In genomic region chr3R:5315050-5315643, dm6 we compare ENCODE assay signal across 4 fruit fly cellular contexts.
TF ChIP-seq lines count a peak whose summit lies in the region.

No protein-coding gene starts in this region.

- no peak for TF ChIP-seq CTCF in whole organism, embryonic (GFP tag; optimal IDR thresholded peaks at IDR 0.05; lab: Kevin White, UChicago)

TF ChIP-seq in whole organism, adult, 20 proteins besides CTCF, POLR2A, EP300 and RAD21:
- TF ChIP-seq kay (GFP tag; lab: Kevin White, UChicago; ENCODE audit: borderline replicate concordance) (peak; percentile 62), cic (GFP tag; optimal IDR thresholded peaks at IDR 0.05; lab: Kevin White, UChicago) (no peak), Hr96 (GFP tag; optimal IDR thresholded peaks at IDR 0.05; lab: Kevin White, UChicago) (no peak), CG1620 (GFP tag; optimal IDR thresholded peaks at IDR 0.05; lab: Kevin White, UChicago) (no peak), CG12768 (GFP tag; optimal IDR thresholded peaks at IDR 0.05; lab: Kevin White, UChicago) (peak; percentile 51)

TF ChIP-seq in whole organism, embryonic, 481 proteins besides CTCF, POLR2A, EP300 and RAD21 (continues in another document):
- TF ChIP-seq CG3407 (GFP tag; optimal IDR thresholded peaks at IDR 0.05; lab: Kevin White, UChicago) = no peak
- no peak for TF ChIP-seq CG10431 (GFP tag; optimal IDR thresholded peaks at IDR 0.05; lab: Kevin White, UChicago)
- TF ChIP-seq grn (GFP tag; optimal IDR thresholded peaks at IDR 0.05; lab: Kevin White, UChicago) = peak; percentile 14
- peak; percentile 37 for TF ChIP-seq abd-A (tag; optimal IDR thresholded peaks at IDR 0.05; lab: Kevin White, UChicago)
- TF ChIP-seq CG12769 (tag; optimal IDR thresholded peaks at IDR 0.05; lab: Kevin White, UChicago) = peak; percentile 79
- TF ChIP-seq C15 (GFP tag; IDR thresholded peaks at IDR 0.05; lab: Robert Waterston, UW) = no peak
- TF ChIP-seq CG16863 (GFP tag; optimal IDR thresholded peaks at IDR 0.05; lab: Kevin White, UChicago) = no peak
- TF ChIP-seq maf-S (GFP tag; optimal IDR thresholded peaks at IDR 0.05; lab: Kevin White, UChicago) = no peak
- no peak for TF ChIP-seq CG17568 (GFP tag; optimal IDR thresholded peaks at IDR 0.05; lab: Kevin White, UChicago)
- TF ChIP-seq CG11504 (tag; optimal IDR thresholded peaks at IDR 0.05; lab: Kevin White, UChicago) = peak; percentile 36
- no peak for TF ChIP-seq CG4424 (GFP tag; optimal IDR thresholded peaks at IDR 0.05; lab: Kevin White, UChicago)
- TF ChIP-seq dysf (GFP tag; IDR thresholded peaks at IDR 0.05; lab: Robert Waterston, UW) = no peak
- TF ChIP-seq CG17612 (GFP tag; IDR thresholded peaks at IDR 0.05; lab: Robert Waterston, UW) = no peak
- no peak for TF ChIP-seq zfh2 (GFP tag; optimal IDR thresholded peaks at IDR 0.05; lab: Kevin White, UChicago)
- TF ChIP-seq cwo (GFP tag; optimal IDR thresholded peaks at IDR 0.05; lab: Kevin White, UChicago) = peak; percentile 12
- TF ChIP-seq Blimp-1 (GFP tag; optimal IDR thresholded peaks at IDR 0.05; lab: Kevin White, UChicago) = peak; percentile 98
- no peak for TF ChIP-seq zfh1 (GFP tag; IDR thresholded peaks at IDR 0.05; lab: Robert Waterston, UW)
- no peak for TF ChIP-seq CG12155 (GFP tag; optimal IDR thresholded peaks at IDR 0.05; lab: Kevin White, UChicago)
- no peak for TF ChIP-seq sens-2 (GFP tag; IDR thresholded peaks at IDR 0.05; lab: Robert Waterston, UW)
- TF ChIP-seq CG15269 (tag; optimal IDR thresholded peaks at IDR 0.05; lab: Kevin White, UChicago) = no peak
- TF ChIP-seq Jarid2 (GFP tag; optimal IDR thresholded peaks at IDR 0.05; lab: Kevin White, UChicago) = no peak
- TF ChIP-seq CG3726 (GFP tag; IDR thresholded peaks at IDR 0.05; lab: Robert Waterston, UW) = no peak
- TF ChIP-seq fd3F (GFP tag; optimal IDR thresholded peaks at IDR 0.05; lab: Kevin White, UChicago) = no peak
- TF ChIP-seq klu (GFP tag; IDR thresholded peaks at IDR 0.05; lab: Robert Waterston, UW) = no peak
- 0 out of 3 replicates have a peak, but pooled peaks have one; percentile 59 for TF ChIP-seq CG2199 (GFP tag; IDR thresholded peaks at IDR 0.05; lab: Robert Waterston, UW)
- no peak for TF ChIP-seq amos (GFP tag; IDR thresholded peaks at IDR 0.05; lab: Robert Waterston, UW; ENCODE audit: partially characterized antibody)
- TF ChIP-seq HLH54F (GFP tag; optimal IDR thresholded peaks at IDR 0.05; lab: Kevin White, UChicago) = no peak
- no peak for TF ChIP-seq Meics (GFP tag; optimal IDR thresholded peaks at IDR 0.05; lab: Kevin White, UChicago)
- TF ChIP-seq CG2116 (GFP tag; optimal IDR thresholded peaks at IDR 0.05; lab: Kevin White, UChicago) = no peak
- TF ChIP-seq otp (GFP tag; IDR thresholded peaks at IDR 0.05; lab: Robert Waterston, UW) = 0 out of 3 replicates have a peak, but pooled peaks have one; percentile 53

TF ChIP-seq in whole organism, prepupa, 60 proteins besides CTCF, POLR2A, EP300 and RAD21:
- TF ChIP-seq Hr38 (GFP tag; optimal IDR thresholded peaks at IDR 0.05; lab: Kevin White, UChicago) (no peak), dsx (GFP tag; optimal IDR thresholded peaks at IDR 0.05; lab: Kevin White, UChicago; ENCODE audit: poor library complexity, severe bottlenecking) (peak; percentile 19), CG6792 (GFP tag; optimal IDR thresholded peaks at IDR 0.05; lab: Kevin White, UChicago) (no peak), Met (GFP tag; optimal IDR thresholded peaks at IDR 0.05; lab: Kevin White, UChicago) (no peak), ss (GFP tag; optimal IDR thresholded peaks at IDR 0.05; lab: Kevin White, UChicago) (peak in 1 of 2 experiments; percentile 54)

TF ChIP-seq in whole organism, pupa, 21 proteins besides CTCF, POLR2A, EP300 and RAD21:
- TF ChIP-seq gl (tag; optimal IDR thresholded peaks at IDR 0.05; lab: Kevin White, UChicago) (no peak), EcR (GFP tag; optimal IDR thresholded peaks at IDR 0.05; lab: Kevin White, UChicago) (peak; percentile 73), CG8159 (tag; optimal IDR thresholded peaks at IDR 0.05; lab: Kevin White, UChicago) (no peak), CG17806 (tag; optimal IDR thresholded peaks at IDR 0.05; lab: Kevin White, UChicago) (no peak), CG32121 (GFP tag; IDR thresholded peaks at IDR 0.05; lab: Robert Waterston, UW) (no peak)
